Worm (Caenorhabditis elegans) whole organism, midembryonic: ENCODE results near the gene lars-1.

Source experiments
- flt-1 ChIP-seq: fragments of 200-800 bp; sonication (Bioruptor generic); IDR thresholded peaks from 2 replicates; pipeline ENCODE4 v1.3.6; 2022; ENCODE audit warnings: missing genetic modification characterization, missing compliant biosample characterization
- med-1 ChIP-seq: sonication (generic microtip); optimal IDR thresholded peaks from 2 replicates; lab custom pipeline; 2017; ENCODE audit warnings: missing genetic modification characterization, mild to moderate bottlenecking, missing compliant biosample characterization, antibody characterized with exemption, missing genetic modification reagents; ENCODE audit not compliant: insufficient read depth
- ztf-23 ChIP-seq: fragments of 200-800 bp; sonication (Bioruptor generic); IDR thresholded peaks from 2 replicates; pipeline ENCODE4 v1.3.6; 2022; ENCODE audit warnings: missing genetic modification reagents, missing genetic modification characterization, missing compliant biosample characterization

DNA sequence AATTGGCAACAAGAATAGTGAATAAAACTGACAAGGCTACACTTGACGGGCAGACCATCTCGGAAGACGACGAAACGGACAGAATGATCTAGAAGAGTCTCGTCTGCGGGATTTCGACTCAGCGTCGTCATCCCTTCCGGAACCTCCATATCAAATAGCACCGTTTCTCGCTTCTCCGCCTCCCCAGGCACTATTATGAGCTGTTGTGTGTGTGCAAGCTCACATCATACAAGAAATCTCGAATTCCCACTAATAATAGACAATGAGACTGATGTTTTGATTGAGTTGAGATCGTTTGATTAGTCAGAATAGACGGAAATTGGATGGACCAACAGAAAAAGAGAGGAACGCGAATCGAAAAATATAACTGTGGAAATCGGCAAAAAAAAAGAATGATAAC, 3.6 kb upstream of the lars-1 start, which contains the start of gene spp-28:
- TF ChIP-seq med-1 (GFP tag; lab: Kevin White, UChicago): no peak
- no peak for TF ChIP-seq ztf-23 (GFP tag; lab: Robert Waterston, UW)
- no peak for TF ChIP-seq flt-1 (GFP tag; lab: Robert Waterston, UW)
